Fruit fly (Drosophila melanogaster): ENCODE measurements around the gene Hcs.

The Hcs gene

DNA sequence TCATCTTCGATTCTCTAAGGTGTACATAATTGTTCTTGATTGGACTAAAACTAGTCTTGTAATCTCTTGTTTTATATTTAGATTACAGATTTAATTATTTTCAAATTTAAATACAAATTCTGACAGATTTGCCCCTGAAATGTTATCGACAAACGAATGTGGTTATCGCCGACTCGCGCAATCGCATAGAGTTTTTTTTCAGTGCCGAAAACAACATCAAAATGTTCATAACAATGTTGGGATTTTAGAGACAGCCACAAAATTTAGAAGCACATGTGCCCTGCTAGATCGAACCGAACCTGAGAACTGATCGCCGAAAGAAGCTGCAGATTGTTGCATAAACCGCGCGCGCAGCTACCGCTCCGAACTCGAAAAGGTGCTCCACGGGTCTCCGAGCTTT lies 7.1 kb upstream of the Hcs start, which contains the start of gene POLDIP2 (continued):
- TF ChIP-seq lilli (GFP tag; optimal IDR thresholded peaks at IDR 0.05) (peak; percentile 13), CG17359 (tag; optimal IDR thresholded peaks at IDR 0.05) (peak; percentile 5), CG17361 (GFP tag; IDR thresholded peaks at IDR 0.05) (0 out of 3 replicates have a peak, but pooled peaks have one; percentile 1), CG7987 (GFP tag; optimal IDR thresholded peaks at IDR 0.05) (peak; percentile 5), sens (GFP tag) (peak; percentile 41), row (GFP tag; IDR thresholded peaks at IDR 0.05) (peak; percentile 5; the same call in 1 of the 3 replicates), CG10209 (GFP tag; optimal IDR thresholded peaks at IDR 0.05) (peak; percentile 91), NfI (GFP tag; optimal IDR thresholded peaks at IDR 0.05) (peak; percentile 16), CG15514 (GFP tag; optimal IDR thresholded peaks at IDR 0.05) (peak; percentile 42), Med (GFP tag) (peak; percentile 81), tgo (GFP tag; IDR thresholded peaks at IDR 0.05) (no peak), Dp (GFP tag; optimal IDR thresholded peaks at IDR 0.05) (peak; percentile 33), Xbp1 (GFP tag; optimal IDR thresholded peaks at IDR 0.05) (peak; percentile 38), Dref (GFP tag; IDR thresholded peaks at IDR 0.05) (peak; percentile 64), ewg (GFP tag; optimal IDR thresholded peaks at IDR 0.05) (peak; percentile 33), E2f2 (GFP tag; IDR thresholded peaks at IDR 0.05) (peak; percentile 61), CG2120 (GFP tag; optimal IDR thresholded peaks at IDR 0.05) (peak; percentile 24), MESR4 (GFP tag; optimal IDR thresholded peaks at IDR 0.05) (peak; percentile 80), stwl (tag; optimal IDR thresholded peaks at IDR 0.05) (no peak), CG17912 (GFP tag; optimal IDR thresholded peaks at IDR 0.05) (no peak), CG2116 (GFP tag; optimal IDR thresholded peaks at IDR 0.05) (peak; percentile 96), CG12236 (GFP tag; optimal IDR thresholded peaks at IDR 0.05) (no peak), Dll (GFP tag; IDR thresholded peaks at IDR 0.05; ENCODE audit: partially characterized antibody) (0 out of 4 replicates have a peak, but pooled peaks have one; percentile 13), MBD-R2 (GFP tag; IDR thresholded peaks at IDR 0.05) (peak; percentile 56), ato (GFP tag; IDR thresholded peaks at IDR 0.05; ENCODE audit: partially characterized antibody) (peak; percentile 21; the same call in 1 of the 2 replicates), CG13894 (tag; optimal IDR thresholded peaks at IDR 0.05) (peak; percentile 10), CG4617 (GFP tag; optimal IDR thresholded peaks at IDR 0.05; ENCODE audit: borderline replicate concordance) (peak; percentile 42)

DNA sequence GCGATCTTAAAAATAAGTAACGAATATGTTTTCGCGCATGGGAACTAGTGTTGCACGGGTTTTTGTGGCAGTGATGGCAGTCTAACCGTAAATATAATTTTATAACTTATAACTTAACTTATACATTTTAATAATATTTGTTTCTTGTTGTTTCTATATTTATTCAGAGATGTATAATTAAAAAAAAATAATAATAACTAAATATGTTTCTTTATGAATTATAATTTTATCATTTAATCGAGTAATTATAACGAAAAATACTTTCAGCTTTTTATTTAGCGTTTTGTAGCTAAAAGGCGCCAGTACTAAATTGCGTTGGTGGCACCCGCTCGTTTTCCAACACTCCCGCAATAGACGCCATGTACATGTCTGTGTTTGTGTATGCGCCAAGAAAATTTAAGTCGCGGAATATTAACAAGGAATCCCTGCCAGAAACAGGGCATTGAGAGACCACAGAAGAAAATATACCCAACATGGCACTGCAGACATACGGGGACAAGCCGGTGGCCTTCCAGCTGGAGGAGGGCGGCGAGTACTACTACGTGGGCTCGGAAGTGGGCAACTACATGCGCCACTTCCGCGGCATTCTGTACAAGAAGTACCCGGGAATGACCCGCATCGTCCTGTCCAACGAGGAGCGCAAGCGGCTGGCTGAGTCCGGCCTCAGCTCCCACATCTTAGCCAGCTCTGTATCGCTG lies 4.0 kb upstream of the Hcs start, which contains the start of the genes mRpL44 and Snr1:
Gene mRpL44, minus strand, starts transcription at position 51 of the 698 bp plus-strand sequence.
Gene Snr1, plus strand, starts transcription at position 341 of the 698 bp plus-strand sequence.
- peak in 1 of 2 experiments; percentile 54 for TF ChIP-seq dpn (GFP tag; optimal IDR thresholded peaks at IDR 0.05)
- TF ChIP-seq HHEX (GFP tag; optimal IDR thresholded peaks at IDR 0.05): peak; percentile 15
- TF ChIP-seq tin (GFP tag; optimal IDR thresholded peaks at IDR 0.05): peak; percentile 41
- TF ChIP-seq exex (tag; optimal IDR thresholded peaks at IDR 0.05): peak; percentile 57
- no peak for TF ChIP-seq CG17802 (tag; optimal IDR thresholded peaks at IDR 0.05)
- TF ChIP-seq chif (GFP tag; optimal IDR thresholded peaks at IDR 0.05): no peak
- 0 out of 3 replicates have a peak, but pooled peaks have one; percentile 7 for TF ChIP-seq dysf (GFP tag; IDR thresholded peaks at IDR 0.05)
- no peak for TF ChIP-seq CG13624 (GFP tag; optimal IDR thresholded peaks at IDR 0.05)
- no peak for TF ChIP-seq cad (GFP tag; optimal IDR thresholded peaks at IDR 0.05)
- TF ChIP-seq CG6813 (GFP tag; optimal IDR thresholded peaks at IDR 0.05): no peak
- TF ChIP-seq tx (GFP tag; optimal IDR thresholded peaks at IDR 0.05): no peak
- no peak for TF ChIP-seq H15 (GFP tag; IDR thresholded peaks at IDR 0.05)
- 0 out of 2 replicates have a peak, but pooled peaks have one; percentile 47 for TF ChIP-seq CG32767 (GFP tag; IDR thresholded peaks at IDR 0.05)
- no peak for TF ChIP-seq CG2202 (tag; optimal IDR thresholded peaks at IDR 0.05)
- TF ChIP-seq CG18011 (GFP tag; optimal IDR thresholded peaks at IDR 0.05): no peak
- TF ChIP-seq E2f2 (GFP tag; IDR thresholded peaks at IDR 0.05): no peak
- no peak for TF ChIP-seq run (tag; optimal IDR thresholded peaks at IDR 0.05)
- TF ChIP-seq zen (tag; optimal IDR thresholded peaks at IDR 0.05): peak; percentile 38
- TF ChIP-seq CG15514 (GFP tag; optimal IDR thresholded peaks at IDR 0.05): peak; percentile 74
- TF ChIP-seq az2 (GFP tag; optimal IDR thresholded peaks at IDR 0.05): peak; percentile 33
- TF ChIP-seq Usf (GFP tag; optimal IDR thresholded peaks at IDR 0.05): no peak
- no peak for TF ChIP-seq zen2 (GFP tag; IDR thresholded peaks at IDR 0.05; ENCODE audit: partially characterized antibody)
- TF ChIP-seq CG4617 (GFP tag; optimal IDR thresholded peaks at IDR 0.05; ENCODE audit: borderline replicate concordance): peak; percentile 11
- TF ChIP-seq pros (GFP tag; optimal IDR thresholded peaks at IDR 0.05): no peak

Measured in whole organism, embryonic.